Fruit fly (Drosophila melanogaster) whole organism, adult: ENCODE results near the gene CG12991.

ENCODE experiments used
- CG11617 ChIP-seq: fragments of 200-800 bp; sonication (Bioruptor generic); optimal IDR thresholded peaks from 2 replicates; lab custom pipeline; 2017; ENCODE audit warnings: mild to moderate bottlenecking, missing biosample characterization, missing genetic modification reagents, missing genetic modification characterization
- CG12768 ChIP-seq: fragments of 200-800 bp; sonication (Bioruptor generic); optimal IDR thresholded peaks from 2 replicates; lab custom pipeline; 2017; ENCODE audit warnings: missing biosample characterization, missing genetic modification characterization, mild to moderate bottlenecking, moderate library complexity, missing genetic modification reagents
- CG14711 ChIP-seq: fragments of 200-800 bp; sonication (Bioruptor generic); optimal IDR thresholded peaks from 2 replicates; lab custom pipeline; 2018; ENCODE audit warnings: missing biosample characterization, mild to moderate bottlenecking, missing genetic modification characterization, moderate library complexity
- CG1620 ChIP-seq: fragments of 200-800 bp; sonication (Bioruptor generic); optimal IDR thresholded peaks from 2 replicates; lab custom pipeline; 2016; ENCODE audit warnings: missing biosample characterization, missing genetic modification characterization
- CG33017 ChIP-seq: fragments of 200-800 bp; sonication (Bioruptor generic); optimal IDR thresholded peaks from 2 replicates; lab custom pipeline; 2018; ENCODE audit warnings: missing biosample characterization, mild to moderate bottlenecking, missing genetic modification characterization, moderate library complexity
- CG5204 ChIP-seq: fragments of 200-800 bp; sonication (Bioruptor generic); optimal IDR thresholded peaks from 2 replicates; lab custom pipeline; 2016; ENCODE audit warnings: missing biosample characterization, missing genetic modification characterization
- CG7045 ChIP-seq: fragments of 200-800 bp; sonication (Bioruptor generic); optimal IDR thresholded peaks from 2 replicates; lab custom pipeline; 2017; ENCODE audit warnings: missing biosample characterization, mild to moderate bottlenecking, missing genetic modification characterization
- CG7101 ChIP-seq: fragments of 200-800 bp; sonication (Bioruptor generic); optimal IDR thresholded peaks from 2 replicates; lab custom pipeline; 2018; ENCODE audit warnings: missing biosample characterization, mild to moderate bottlenecking, missing genetic modification characterization, moderate library complexity
- Clk ChIP-seq: fragments of 200-800 bp; sonication (Bioruptor generic); optimal IDR thresholded peaks from 2 replicates; lab custom pipeline; 2017; ENCODE audit warnings: missing biosample characterization, missing genetic modification characterization
- Crg-1 ChIP-seq: fragments of 200-800 bp; sonication (Bioruptor generic); optimal IDR thresholded peaks from 2 replicates; lab custom pipeline; 2016; ENCODE audit warnings: missing biosample characterization, missing genetic modification characterization
- Hr96 ChIP-seq: fragments of 200-800 bp; sonication (Bioruptor generic); optimal IDR thresholded peaks from 2 replicates; lab custom pipeline; 2016; ENCODE audit warnings: missing biosample characterization, missing genetic modification characterization
- Mnt ChIP-seq: fragments of 200-800 bp; sonication (Bioruptor generic); optimal IDR thresholded peaks from 2 replicates; lab custom pipeline; 2016; ENCODE audit warnings: missing biosample characterization, mild to moderate bottlenecking, missing genetic modification characterization
- bab1 ChIP-seq: fragments of 200-800 bp; sonication (Bioruptor generic); optimal IDR thresholded peaks from 3 replicates; lab custom pipeline; 2019; ENCODE audit warnings: missing biosample characterization, mild to moderate bottlenecking, missing genetic modification characterization, moderate library complexity
- cic ChIP-seq: fragments of 200-800 bp; sonication (Bioruptor generic); optimal IDR thresholded peaks from 2 replicates; lab custom pipeline; 2017; ENCODE audit warnings: missing biosample characterization, mild to moderate bottlenecking, missing genetic modification characterization, moderate library complexity
- cnc ChIP-seq, 2 experiments: fragments of >200 bp; optimal IDR thresholded peaks; 2 replicates each; lab custom pipeline; 2017
- kay ChIP-seq: fragments of 200-800 bp; sonication (Bioruptor generic); peaks from one replicate; lab custom pipeline; 2016; ENCODE audit warnings: missing biosample characterization, missing genetic modification characterization, borderline replicate concordance
- ovo ChIP-seq: fragments of 200-800 bp; sonication (Bioruptor generic); optimal IDR thresholded peaks from 2 replicates; lab custom pipeline; 2016; ENCODE audit warnings: missing biosample characterization, missing genetic modification characterization
- pad ChIP-seq: fragments of 200-800 bp; sonication (Bioruptor generic); optimal IDR thresholded peaks from 3 replicates; lab custom pipeline; 2017; ENCODE audit warnings: missing biosample characterization, missing genetic modification characterization, mild to moderate bottlenecking, moderate library complexity, missing genetic modification reagents
- tj ChIP-seq: fragments of 200-800 bp; sonication (Bioruptor generic); optimal IDR thresholded peaks from 3 replicates; lab custom pipeline; 2017; ENCODE audit warnings: missing biosample characterization, mild to moderate bottlenecking, missing genetic modification characterization, moderate library complexity
- toe ChIP-seq: fragments of 200-800 bp; sonication (Bioruptor generic); optimal IDR thresholded peaks from 2 replicates; lab custom pipeline; 2016; ENCODE audit warnings: missing biosample characterization, missing genetic modification characterization

Gene CG12991

dm6 chrX:17624223-17624982 is 44.7 kb downstream of the CG12991 start:
- TF ChIP-seq CG11617 (GFP tag; lab: Kevin White, UChicago) (no peak), kay (GFP tag; lab: Kevin White, UChicago) (peak; percentile 97), Mnt (no peak), CG14711 (tag; lab: Kevin White, UChicago) (no peak), CG7045 (GFP tag; lab: Kevin White, UChicago) (no peak), tj (GFP tag; lab: Kevin White, UChicago) (peak; percentile 99)

dm6 chrX:17624983-17625401 is 45.3 kb downstream of the CG12991 start:
- TF ChIP-seq Mnt (peak; percentile 96), CG12768 (peak; percentile 94), kay (GFP tag; lab: Kevin White, UChicago) (peak; percentile 54), CG5204 (GFP tag; lab: Kevin White, UChicago) (peak; percentile 93), CG11617 (GFP tag; lab: Kevin White, UChicago) (peak; percentile 99), bab1 (GFP tag; lab: Kevin White, UChicago) (peak; percentile 99), CG7045 (GFP tag; lab: Kevin White, UChicago) (peak; percentile 90), pad (GFP tag; lab: Kevin White, UChicago) (peak; percentile 93), Clk (GFP tag; lab: Kevin White, UChicago) (peak; percentile 85), CG14711 (tag; lab: Kevin White, UChicago) (peak; percentile 96), cnc (optimal IDR thresholded peaks at IDR 0.05; lab: Kevin White, UChicago) (no peak), Hr96 (GFP tag; lab: Kevin White, UChicago) (peak; percentile 98), ovo (GFP tag; lab: Kevin White, UChicago) (peak; percentile 90), toe (peak; percentile 88), cic (GFP tag; lab: Kevin White, UChicago) (peak; percentile 68), tj (GFP tag; lab: Kevin White, UChicago) (peak; percentile 98), CG7101 (tag; lab: Kevin White, UChicago) (peak; percentile 99), Crg-1 (peak; percentile 97), CG33017 (tag; lab: Kevin White, UChicago) (peak; percentile 96), CG1620 (GFP tag; lab: Kevin White, UChicago) (peak; percentile 97)

dm6 chrX:17625833-17626232 is 46.2 kb downstream of the CG12991 start:
- TF ChIP-seq cnc (optimal IDR thresholded peaks at IDR 0.05; lab: Kevin White, UChicago): no peak
- TF ChIP-seq Crg-1: no peak
- peak; percentile 33 for TF ChIP-seq bab1 (GFP tag; lab: Kevin White, UChicago)
- no peak for TF ChIP-seq CG5204 (GFP tag; lab: Kevin White, UChicago)
- no peak for TF ChIP-seq Clk (GFP tag; lab: Kevin White, UChicago)
- no peak for TF ChIP-seq CG12768
- no peak for TF ChIP-seq ovo (GFP tag; lab: Kevin White, UChicago)
- peak; percentile 71 for TF ChIP-seq CG7101 (tag; lab: Kevin White, UChicago)
- TF ChIP-seq CG11617 (GFP tag; lab: Kevin White, UChicago): peak; percentile 45
- TF ChIP-seq Hr96 (GFP tag; lab: Kevin White, UChicago): no peak
- TF ChIP-seq CG1620 (GFP tag; lab: Kevin White, UChicago): no peak
- TF ChIP-seq tj (GFP tag; lab: Kevin White, UChicago): no peak
- peak; percentile 26 for TF ChIP-seq kay (GFP tag; lab: Kevin White, UChicago)
- peak; percentile 56 for TF ChIP-seq cic (GFP tag; lab: Kevin White, UChicago)
- TF ChIP-seq CG7045 (GFP tag; lab: Kevin White, UChicago): no peak
- TF ChIP-seq pad (GFP tag; lab: Kevin White, UChicago): peak; percentile 6
- TF ChIP-seq toe: no peak
- peak; percentile 47 for TF ChIP-seq CG14711 (tag; lab: Kevin White, UChicago)
- no peak for TF ChIP-seq Mnt
- peak; percentile 66 for TF ChIP-seq CG33017 (tag; lab: Kevin White, UChicago)

dm6 chrX:17627090-17627992 is 47.7 kb downstream of the CG12991 start, which contains the start of gene stas:
Gene stas, minus strand, starts transcription at chrX:17627895.
- TF ChIP-seq kay (GFP tag; lab: Kevin White, UChicago): no peak
- no peak for TF ChIP-seq pad (GFP tag; lab: Kevin White, UChicago)
- peak; percentile 7 for TF ChIP-seq CG12768
- TF ChIP-seq CG14711 (tag; lab: Kevin White, UChicago): no peak
- no peak for TF ChIP-seq CG5204 (GFP tag; lab: Kevin White, UChicago)
- no peak for TF ChIP-seq cic (GFP tag; lab: Kevin White, UChicago)
- peak; percentile 21 for TF ChIP-seq CG33017 (tag; lab: Kevin White, UChicago)
- TF ChIP-seq ovo (GFP tag; lab: Kevin White, UChicago): peak; percentile 48
- no peak for TF ChIP-seq CG11617 (GFP tag; lab: Kevin White, UChicago)
- TF ChIP-seq Mnt: peak; percentile 81
- TF ChIP-seq Hr96 (GFP tag; lab: Kevin White, UChicago): no peak
- TF ChIP-seq tj (GFP tag; lab: Kevin White, UChicago): peak; percentile 79
- TF ChIP-seq Crg-1: peak; percentile 31
- TF ChIP-seq CG7101 (tag; lab: Kevin White, UChicago): peak; percentile 33
- no peak for TF ChIP-seq cnc (optimal IDR thresholded peaks at IDR 0.05; lab: Kevin White, UChicago)
- no peak for TF ChIP-seq toe
- no peak for TF ChIP-seq CG7045 (GFP tag; lab: Kevin White, UChicago)
- TF ChIP-seq CG1620 (GFP tag; lab: Kevin White, UChicago): peak; percentile 46
- no peak for TF ChIP-seq Clk (GFP tag; lab: Kevin White, UChicago)
- TF ChIP-seq bab1 (GFP tag; lab: Kevin White, UChicago): peak; percentile 67
